Fruit fly (Drosophila melanogaster) whole organism, embryonic: Measurements from ENCODE around the gene Jon25Bi.

Experiments used
- Abd-B ChIP-seq: fragments of 200-800 bp; sonication (Bioruptor generic); optimal IDR thresholded peaks from 2 replicates; lab custom pipeline; 2018; ENCODE audit warnings: missing biosample characterization, mild to moderate bottlenecking, missing genetic modification characterization, moderate library complexity
- Ada2b ChIP-seq: fragments of 200-800 bp; sonication (Bioruptor generic); IDR thresholded peaks from 2 replicates; pipeline ENCODE4 v1.3.6; 2022; ENCODE audit warnings: missing biosample characterization, missing genetic modification characterization
- Atf-2 ChIP-seq: fragments of 200-800 bp; sonication (Bioruptor generic); optimal IDR thresholded peaks from 2 replicates; lab custom pipeline; 2016; ENCODE audit warnings: missing biosample characterization, missing genetic modification characterization
- Atf6 ChIP-seq: fragments of 200-800 bp; sonication (Bioruptor generic); IDR thresholded peaks from 2 replicates; pipeline ENCODE4 v1.3.6; 2022; ENCODE audit warnings: missing biosample characterization, missing genetic modification characterization
- CG1024 ChIP-seq: fragments of 200-800 bp; sonication (Bioruptor generic); IDR thresholded peaks from 2 replicates; pipeline ENCODE4 v1.3.6; 2022; ENCODE audit warnings: missing biosample characterization, missing genetic modification characterization
- CG10274 ChIP-seq: fragments of 200-800 bp; sonication (Bioruptor generic); optimal IDR thresholded peaks from 3 replicates; lab custom pipeline; 2017; ENCODE audit warnings: missing biosample characterization, mild to moderate bottlenecking, missing genetic modification characterization
- CG12104 ChIP-seq: fragments of 200-800 bp; sonication (Bioruptor generic); optimal IDR thresholded peaks from 3 replicates; lab custom pipeline; 2016; ENCODE audit warnings: missing biosample characterization, missing genetic modification characterization
- CG1647 ChIP-seq: fragments of 200-800 bp; sonication (Bioruptor generic); optimal IDR thresholded peaks from 3 replicates; lab custom pipeline; 2016; ENCODE audit warnings: missing biosample characterization, missing genetic modification characterization
- CG18599 ChIP-seq: fragments of 200-800 bp; sonication (Bioruptor generic); optimal IDR thresholded peaks from 3 replicates; lab custom pipeline; 2017; ENCODE audit warnings: missing biosample characterization, missing genetic modification characterization, mild to moderate bottlenecking, moderate library complexity, missing genetic modification reagents
- CG2116 ChIP-seq: fragments of 200-800 bp; sonication (Bioruptor generic); optimal IDR thresholded peaks from 3 replicates; lab custom pipeline; 2018; ENCODE audit warnings: missing biosample characterization, mild to moderate bottlenecking, missing genetic modification characterization
- CG30403 ChIP-seq: fragments of 200-800 bp; sonication (Bioruptor generic); optimal IDR thresholded peaks from 3 replicates; lab custom pipeline; 2016; ENCODE audit warnings: missing biosample characterization, missing genetic modification characterization
- CG3838 ChIP-seq: fragments of 200-800 bp; sonication (Bioruptor generic); optimal IDR thresholded peaks from 3 replicates; lab custom pipeline; 2016; ENCODE audit warnings: missing biosample characterization, missing genetic modification characterization
- CG6689 ChIP-seq: fragments of 200-800 bp; sonication (Bioruptor generic); IDR thresholded peaks from 2 replicates; pipeline ENCODE4 v1.3.6; 2022; ENCODE audit warnings: missing biosample characterization, missing genetic modification characterization
- CoRest ChIP-seq: fragments of 200-800 bp; sonication (Bioruptor generic); optimal IDR thresholded peaks from 3 replicates; lab custom pipeline; 2018; ENCODE audit warnings: missing biosample characterization, mild to moderate bottlenecking, missing genetic modification characterization, moderate library complexity
- CrebB ChIP-seq: fragments of 200-800 bp; sonication (Bioruptor generic); optimal IDR thresholded peaks from 3 replicates; lab custom pipeline; 2018; ENCODE audit warnings: missing biosample characterization, mild to moderate bottlenecking, missing genetic modification characterization
- D19B ChIP-seq: fragments of 200-800 bp; sonication (Bioruptor generic); optimal IDR thresholded peaks from 2 replicates; lab custom pipeline; 2017; ENCODE audit warnings: missing biosample characterization, mild to moderate bottlenecking, missing genetic modification characterization
- Dbx ChIP-seq: fragments of 200-800 bp; sonication (Bioruptor generic); IDR thresholded peaks from 3 replicates; pipeline ENCODE4 v1.3.6; 2022; ENCODE audit warnings: missing biosample characterization, missing genetic modification characterization
- Fer3 ChIP-seq: fragments of 200-800 bp; sonication (Bioruptor generic); optimal IDR thresholded peaks from 2 replicates; lab custom pipeline; 2018; ENCODE audit warnings: missing biosample characterization, mild to moderate bottlenecking, missing genetic modification characterization, moderate library complexity
- Gsc ChIP-seq: fragments of 200-800 bp; sonication (Bioruptor generic); IDR thresholded peaks from 2 replicates; pipeline ENCODE4 v1.3.6; 2022; ENCODE audit warnings: missing biosample characterization, missing genetic modification characterization
- Hr51 ChIP-seq, 2 experiments: fragments of 200-800 bp; sonication (Bioruptor generic); optimal IDR thresholded peaks; 2 replicates in 1 of 2; 3 replicates in 1 of 2; lab custom pipeline; 2016 to 2018; ENCODE audit warnings: missing biosample characterization in 2 of 2, missing genetic modification characterization in 2 of 2, mild to moderate bottlenecking in 1 of 2, moderate library complexity in 1 of 2
- Meics ChIP-seq: fragments of 200-800 bp; sonication (Bioruptor generic); optimal IDR thresholded peaks from 2 replicates; lab custom pipeline; 2017; ENCODE audit warnings: missing biosample characterization, mild to moderate bottlenecking, missing genetic modification characterization
- Mes4 ChIP-seq: fragments of 200-800 bp; sonication (Bioruptor generic); optimal IDR thresholded peaks from 2 replicates; lab custom pipeline; 2016; ENCODE audit warnings: missing biosample characterization, missing genetic modification characterization
- NFAT ChIP-seq: fragments of 200-800 bp; sonication (Bioruptor generic); IDR thresholded peaks from 2 replicates; pipeline ENCODE4 v1.3.6; 2022; ENCODE audit warnings: missing biosample characterization, missing genetic modification characterization
- Sry-β ChIP-seq: fragments of 200-800 bp; sonication (Bioruptor generic); optimal IDR thresholded peaks from 2 replicates; lab custom pipeline; 2018; ENCODE audit warnings: missing biosample characterization, mild to moderate bottlenecking, missing genetic modification characterization, moderate library complexity
- Sry-δ ChIP-seq: fragments of 200-800 bp; sonication (Bioruptor generic); optimal IDR thresholded peaks from 2 replicates; lab custom pipeline; 2016; ENCODE audit warnings: missing biosample characterization, missing genetic modification characterization
- Ssrp ChIP-seq: fragments of 200-800 bp; sonication (Bioruptor generic); optimal IDR thresholded peaks from 2 replicates; lab custom pipeline; 2018; ENCODE audit warnings: missing biosample characterization, mild to moderate bottlenecking, missing genetic modification characterization, moderate library complexity
- ab ChIP-seq: fragments of 200-800 bp; sonication (Bioruptor generic); optimal IDR thresholded peaks from 2 replicates; lab custom pipeline; 2016; ENCODE audit warnings: missing biosample characterization, missing genetic modification characterization
- bsh ChIP-seq, 2 experiments: fragments of 200-800 bp; sonication (Bioruptor generic); optimal IDR thresholded peaks; 2 replicates each; lab custom pipeline; 2017 to 2018; ENCODE audit warnings: mild to moderate bottlenecking in 2 of 2, missing biosample characterization in 2 of 2, missing genetic modification characterization in 2 of 2, moderate library complexity in 1 of 2
- crol ChIP-seq: fragments of 200-800 bp; sonication (Bioruptor generic); IDR thresholded peaks from 2 replicates; pipeline ENCODE4 v1.3.6; 2022; ENCODE audit warnings: missing biosample characterization, missing genetic modification characterization
- fd3F ChIP-seq: fragments of 200-800 bp; sonication (Bioruptor generic); optimal IDR thresholded peaks from 2 replicates; lab custom pipeline; 2018; ENCODE audit warnings: missing biosample characterization, mild to moderate bottlenecking, missing genetic modification characterization, moderate library complexity
- fd96Cb ChIP-seq: fragments of 200-800 bp; sonication (Bioruptor generic); optimal IDR thresholded peaks from 2 replicates; lab custom pipeline; 2018; ENCODE audit warnings: missing biosample characterization, mild to moderate bottlenecking, missing genetic modification characterization, moderate library complexity
- hb ChIP-seq: fragments of 200-800 bp; sonication (Bioruptor generic); IDR thresholded peaks from 3 replicates; pipeline ENCODE4 v1.3.6; 2022; ENCODE audit warnings: missing biosample characterization, missing genetic modification characterization; ENCODE audit not compliant: partially characterized antibody
- her ChIP-seq: fragments of 200-800 bp; sonication (Bioruptor generic); optimal IDR thresholded peaks from 2 replicates; lab custom pipeline; 2016; ENCODE audit warnings: missing biosample characterization, missing genetic modification characterization
- kay ChIP-seq: fragments of 200-800 bp; sonication (Bioruptor generic); optimal IDR thresholded peaks from 2 replicates; lab custom pipeline; 2016; ENCODE audit warnings: missing biosample characterization, missing genetic modification characterization
- ken ChIP-seq: fragments of 200-800 bp; sonication (Bioruptor generic); IDR thresholded peaks from 3 replicates; pipeline ENCODE4 v1.3.6; 2022; ENCODE audit warnings: missing biosample characterization, missing genetic modification characterization
- lola ChIP-seq, 3 experiments: fragments of >200 bp in 2 of 3; fragments of 200-800 bp in 1 of 3; sonication (Bioruptor generic) in 1 of 3; optimal IDR thresholded peaks; 2 replicates each; lab custom pipeline; 2017 to 2019; ENCODE audit warnings: missing biosample characterization in 3 of 3, missing genetic modification characterization in 3 of 3, mild to moderate bottlenecking in 1 of 3, moderate library complexity in 1 of 3
- maf-S ChIP-seq: fragments of 200-800 bp; sonication (Bioruptor generic); optimal IDR thresholded peaks from 2 replicates; lab custom pipeline; 2016; ENCODE audit warnings: missing biosample characterization, missing genetic modification characterization
- oc ChIP-seq: fragments of 200-800 bp; sonication (Bioruptor generic); optimal IDR thresholded peaks from 2 replicates; lab custom pipeline; 2018; ENCODE audit warnings: missing biosample characterization, mild to moderate bottlenecking, missing genetic modification characterization, moderate library complexity
- odd ChIP-seq: fragments of 200-800 bp; sonication (Bioruptor generic); optimal IDR thresholded peaks from 2 replicates; lab custom pipeline; 2017; ENCODE audit warnings: missing biosample characterization, mild to moderate bottlenecking, missing genetic modification characterization
- onecut ChIP-seq: fragments of 200-800 bp; sonication (Bioruptor generic); IDR thresholded peaks from 2 replicates; pipeline ENCODE4 v1.3.6; 2022; ENCODE audit warnings: missing biosample characterization, missing genetic modification characterization
- ranshi ChIP-seq: fragments of 200-800 bp; sonication (Bioruptor generic); IDR thresholded peaks from 2 replicates; pipeline ENCODE4 v1.3.6; 2022; ENCODE audit warnings: missing biosample characterization, missing genetic modification characterization
- rib ChIP-seq: fragments of 200-800 bp; sonication (Bioruptor generic); IDR thresholded peaks from 2 replicates; pipeline ENCODE4 v1.3.6; 2022; ENCODE audit warnings: missing biosample characterization, missing genetic modification characterization
- sd ChIP-seq: fragments of 200-800 bp; sonication (Bioruptor generic); optimal IDR thresholded peaks from 3 replicates; lab custom pipeline; 2018; ENCODE audit warnings: missing biosample characterization, mild to moderate bottlenecking, missing genetic modification characterization, moderate library complexity
- seq ChIP-seq: fragments of 200-800 bp; sonication (Bioruptor generic); IDR thresholded peaks from 2 replicates; pipeline ENCODE4 v1.3.6; 2022; ENCODE audit warnings: missing biosample characterization, missing genetic modification characterization
- sima ChIP-seq: fragments of 200-800 bp; sonication (Bioruptor generic); optimal IDR thresholded peaks from 2 replicates; lab custom pipeline; 2016; ENCODE audit warnings: missing biosample characterization, missing genetic modification characterization
- sob ChIP-seq: fragments of 200-800 bp; sonication (Bioruptor generic); IDR thresholded peaks from 2 replicates; pipeline ENCODE4 v1.3.6; 2022; ENCODE audit warnings: missing biosample characterization, missing genetic modification characterization
- sr ChIP-seq: fragments of 200-800 bp; sonication (Bioruptor generic); IDR thresholded peaks from 3 replicates; pipeline ENCODE4 v1.3.6; 2022; ENCODE audit warnings: missing biosample characterization, missing genetic modification characterization
- tgo ChIP-seq: fragments of 200-800 bp; sonication (Bioruptor generic); IDR thresholded peaks from 3 replicates; pipeline ENCODE4 v1.3.6; 2022; ENCODE audit warnings: missing biosample characterization, missing genetic modification characterization
- z ChIP-seq: fragments of 200-800 bp; sonication (Bioruptor generic); IDR thresholded peaks from 3 replicates; pipeline ENCODE4 v1.3.6; 2022; ENCODE audit warnings: missing biosample characterization, missing genetic modification characterization

The Jon25Bi gene

DNA sequence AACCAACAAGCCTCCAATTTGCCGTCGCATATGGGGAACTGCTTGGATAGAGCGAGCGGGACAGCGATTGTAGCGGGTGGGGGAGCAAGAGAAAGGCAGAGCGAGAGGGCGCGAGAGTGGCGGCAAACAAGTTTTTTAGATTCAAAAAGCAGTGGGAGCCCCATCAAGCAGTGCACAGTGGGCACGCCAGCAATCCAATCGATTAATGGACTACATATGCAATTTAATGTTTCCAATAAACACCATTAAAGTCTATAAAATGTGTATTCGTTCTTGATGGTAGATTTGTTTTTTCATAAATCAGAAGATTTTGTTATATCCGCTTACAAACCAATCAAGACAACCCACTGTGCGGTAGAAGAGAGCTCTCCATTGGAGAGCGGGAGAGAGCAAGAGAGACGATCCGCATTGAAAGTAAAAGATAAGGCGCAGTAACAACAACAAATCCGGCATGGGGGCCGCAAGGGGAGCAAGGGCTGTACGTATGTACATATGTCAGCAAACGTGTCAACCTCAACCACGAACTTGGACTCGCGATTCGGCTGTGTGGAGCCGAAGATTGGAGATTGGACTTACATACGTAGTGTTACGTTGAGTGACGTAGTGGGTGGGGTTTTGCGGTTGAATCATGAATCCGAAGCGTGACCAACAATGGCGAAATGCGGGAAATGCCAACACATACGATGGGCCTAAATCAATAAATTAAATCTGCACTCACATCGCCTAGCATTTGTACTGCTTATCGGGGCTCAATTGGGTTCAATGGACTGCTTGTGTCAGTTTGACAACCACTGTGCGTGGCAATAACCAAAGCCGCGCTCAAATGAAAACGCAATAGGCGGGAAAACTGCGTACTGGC is 42.7 kb upstream of the Jon25Bi start (continued):
- TF ChIP-seq ranshi (GFP tag; lab: Robert Waterston, UW) (peak; percentile 99), Atf6 (GFP tag; lab: Robert Waterston, UW) (peak; percentile 99), oc (peak; percentile 99), Sry-β (peak; percentile 78), CrebB (peak; percentile 98), kay (GFP tag; lab: Kevin White, UChicago) (peak; percentile 97), CG1647 (peak; percentile 99), Fer3 (tag; lab: Kevin White, UChicago) (peak; percentile 99), Mes4 (GFP tag; lab: Kevin White, UChicago) (peak; percentile 99), ab (GFP tag; lab: Kevin White, UChicago) (peak; percentile 97), Atf-2 (GFP tag; lab: Kevin White, UChicago) (peak; percentile 99), lola (GFP tag; optimal IDR thresholded peaks at IDR 0.05; lab: Kevin White, UChicago) (peak in 1 of 3 experiments; percentile 98), CG6689 (GFP tag; lab: Robert Waterston, UW) (peak; percentile 99), crol (GFP tag; lab: Robert Waterston, UW) (peak; percentile 96), odd (GFP tag; lab: Kevin White, UChicago) (peak; percentile 97), Meics (GFP tag; lab: Kevin White, UChicago) (peak; percentile 99), rib (GFP tag; lab: Robert Waterston, UW) (peak; percentile 97), CG30403 (peak; percentile 99), ken (peak; percentile 99), CG3838 (GFP tag; lab: Kevin White, UChicago) (peak; percentile 96), bsh (GFP tag; optimal IDR thresholded peaks at IDR 0.05; lab: Kevin White, UChicago) (peak; percentile 98 to 99), fd96Cb (peak; percentile 99), Gsc (GFP tag; lab: Robert Waterston, UW) (no peak; the same call in 1 of the 2 replicates), fd3F (GFP tag; lab: Kevin White, UChicago) (peak; percentile 97), sima (peak; percentile 97), maf-S (GFP tag; lab: Kevin White, UChicago) (peak; percentile 99), her (GFP tag; lab: Kevin White, UChicago) (peak; percentile 97), D19B (GFP tag; lab: Kevin White, UChicago) (peak; percentile 95), seq (GFP tag; lab: Robert Waterston, UW) (peak; percentile 99), Ada2b (GFP tag; lab: Robert Waterston, UW) (peak; percentile 99), sob (GFP tag; lab: Robert Waterston, UW) (peak; percentile 99), Ssrp (peak; percentile 99), Sry-δ (GFP tag; lab: Kevin White, UChicago) (peak; percentile 81), CG2116 (GFP tag; lab: Kevin White, UChicago) (peak; percentile 88), CG18599 (GFP tag; lab: Kevin White, UChicago) (peak; percentile 99), sr (GFP tag; lab: Robert Waterston, UW) (peak; percentile 98), z (peak; percentile 84), CG12104 (peak; percentile 98), sd (tag; lab: Kevin White, UChicago) (peak; percentile 92), hb (GFP tag; lab: Robert Waterston, UW) (peak; percentile 81; the same call in 1 of the 3 replicates), Abd-B (GFP tag; lab: Kevin White, UChicago) (no peak), Dbx (peak; percentile 99), NFAT (peak; percentile 99), Hr51 (GFP tag; optimal IDR thresholded peaks at IDR 0.05; lab: Kevin White, UChicago) (peak; percentile 98 to 99), onecut (GFP tag; lab: Robert Waterston, UW) (peak; percentile 97), CoRest (peak; percentile 99), tgo (GFP tag; lab: Robert Waterston, UW) (peak; percentile 99), CG1024 (GFP tag; lab: Robert Waterston, UW) (peak; percentile 97), CG10274 (GFP tag; lab: Kevin White, UChicago) (peak; percentile 94)
